Worm (Caenorhabditis elegans) whole organism, early embryonic: ENCODE results near the gene F13H10.1.

ENCODE experiments used
- B0310.2 ChIP-seq: sonication (generic microtip); optimal IDR thresholded peaks from 2 replicates; lab custom pipeline; 2016; ENCODE audit warnings: mild to moderate bottlenecking, missing genetic modification characterization, missing compliant biosample characterization
- F13C5.2 ChIP-seq: sonication (generic microtip); optimal IDR thresholded peaks from 2 replicates; lab custom pipeline; 2017; ENCODE audit warnings: mild to moderate bottlenecking, missing genetic modification characterization, inconsistent platforms, missing compliant biosample characterization
- aly-1 ChIP-seq: sonication (generic microtip); optimal IDR thresholded peaks from 2 replicates; lab custom pipeline; 2016; ENCODE audit warnings: missing genetic modification characterization, missing compliant biosample characterization
- ama-1 ChIP-seq: fragments of 150-350 bp; optimal IDR thresholded peaks from 2 replicates; lab custom pipeline; 2014
- ceh-13 ChIP-seq: fragments of 200-800 bp; sonication (Bioruptor generic); optimal IDR thresholded peaks from 2 replicates; lab custom pipeline; 2018; ENCODE audit warnings: mild to moderate bottlenecking, missing genetic modification characterization, missing compliant biosample characterization
- ceh-36 ChIP-seq: sonication (generic microtip); optimal IDR thresholded peaks from 2 replicates; lab custom pipeline; 2016; ENCODE audit warnings: missing genetic modification characterization, inconsistent platforms, missing compliant biosample characterization
- ets-7 ChIP-seq: sonication (generic microtip); optimal IDR thresholded peaks from 2 replicates; lab custom pipeline; 2016; ENCODE audit warnings: missing genotype, missing genetic modification characterization, missing compliant biosample characterization
- flt-1 ChIP-seq: fragments of 200-800 bp; sonication (Bioruptor generic); IDR thresholded peaks from 2 replicates; pipeline ENCODE4 v1.3.6; 2022; ENCODE audit warnings: missing genetic modification characterization, missing compliant biosample characterization
- hmbx-1 ChIP-seq: sonication (generic microtip); optimal IDR thresholded peaks from 2 replicates; lab custom pipeline; 2016; ENCODE audit warnings: mild to moderate bottlenecking, missing genetic modification characterization, missing compliant biosample characterization
- hmg-4 ChIP-seq: fragments of 200-800 bp; sonication (Bioruptor generic); optimal IDR thresholded peaks from 2 replicates; lab custom pipeline; 2018; ENCODE audit warnings: mild to moderate bottlenecking, missing genetic modification characterization, missing compliant biosample characterization
- hnd-1 ChIP-seq: sonication (generic microtip); optimal IDR thresholded peaks from 2 replicates; lab custom pipeline; 2016; ENCODE audit warnings: missing genetic modification characterization, missing compliant biosample characterization
- pes-1 ChIP-seq: fragments of 200-800 bp; sonication (Bioruptor generic); IDR thresholded peaks from 2 replicates; pipeline ENCODE4 v1.3.6; 2022; ENCODE audit warnings: missing genetic modification reagents, missing genetic modification characterization, missing compliant biosample characterization
- scrt-1 ChIP-seq: fragments of 200-800 bp; sonication (Bioruptor generic); IDR thresholded peaks from 2 replicates; pipeline ENCODE4 v1.3.6; 2022; ENCODE audit warnings: missing genetic modification characterization, missing compliant biosample characterization
- sea-1 ChIP-seq: fragments of 200-800 bp; sonication (Bioruptor generic); conservative IDR thresholded peaks from 2 replicates; pipeline ENCODE4 v1.3.6; 2022; ENCODE audit warnings: missing genetic modification characterization, missing compliant biosample characterization
- tbx-11 ChIP-seq: fragments of 200-800 bp; sonication (Bioruptor generic); IDR thresholded peaks from 2 replicates; pipeline ENCODE4 v1.3.6; 2022; ENCODE audit warnings: missing genetic modification characterization, missing compliant biosample characterization
- tbx-37 ChIP-seq: fragments of 200-800 bp; sonication (Bioruptor generic); conservative IDR thresholded peaks from 2 replicates; pipeline ENCODE4 v1.3.6; 2022; ENCODE audit warnings: missing genetic modification reagents, missing genetic modification characterization, missing compliant biosample characterization
- tra-4 ChIP-seq: sonication (generic microtip); optimal IDR thresholded peaks from 2 replicates; lab custom pipeline; 2017; ENCODE audit warnings: missing genetic modification characterization, missing compliant biosample characterization

The F13H10.1 gene

ce11 chrIV:11029412-11029811 is 25.0 kb downstream of the F13H10.1 start, which contains the start of gene hrg-5:
Gene hrg-5, minus strand, starts transcription at chrIV:11029428.
- TF ChIP-seq sea-1 (GFP tag; lab: Robert Waterston, UW): no peak
- no peak for TF ChIP-seq aly-1
- TF ChIP-seq hmg-4 (GFP tag; lab: Kevin White, UChicago): no peak
- TF ChIP-seq ceh-13 (GFP tag; lab: Kevin White, UChicago): no peak
- TF ChIP-seq tbx-11 (GFP tag; lab: Robert Waterston, UW): no peak
- no peak for TF ChIP-seq F13C5.2 (tag; lab: Kevin White, UChicago)
- no peak for TF ChIP-seq flt-1
- no peak for TF ChIP-seq ama-1 (lab: Kevin White, UChicago)
- TF ChIP-seq hmbx-1 (tag; lab: Kevin White, UChicago): no peak
- TF ChIP-seq pes-1 (GFP tag; lab: Robert Waterston, UW): no peak
- TF ChIP-seq hnd-1 (tag; lab: Kevin White, UChicago): no peak
- TF ChIP-seq tbx-37 (GFP tag; lab: Robert Waterston, UW): no peak
- no peak for TF ChIP-seq B0310.2 (tag; lab: Kevin White, UChicago)
- no peak for TF ChIP-seq ceh-36 (tag; lab: Kevin White, UChicago)
- no peak for TF ChIP-seq tra-4
- TF ChIP-seq scrt-1 (GFP tag; lab: Robert Waterston, UW): no peak
- no peak for TF ChIP-seq ets-7 (tag; lab: Kevin White, UChicago)

- TF ChIP-seq tra-4 (no peak), ets-7 (tag; lab: Kevin White, UChicago) (no peak), ama-1 (lab: Kevin White, UChicago) (no peak), ceh-36 (tag; lab: Kevin White, UChicago) (no peak), tbx-11 (GFP tag; lab: Robert Waterston, UW) (no peak), hmg-4 (GFP tag; lab: Kevin White, UChicago) (no peak), B0310.2 (tag; lab: Kevin White, UChicago) (no peak), hnd-1 (tag; lab: Kevin White, UChicago) (no peak), sea-1 (GFP tag; lab: Robert Waterston, UW) (no peak), pes-1 (GFP tag; lab: Robert Waterston, UW) (no peak)
Observed at ce11 chrIV:11030117-11030516, 25.7 kb downstream of the F13H10.1 start.

DNA sequence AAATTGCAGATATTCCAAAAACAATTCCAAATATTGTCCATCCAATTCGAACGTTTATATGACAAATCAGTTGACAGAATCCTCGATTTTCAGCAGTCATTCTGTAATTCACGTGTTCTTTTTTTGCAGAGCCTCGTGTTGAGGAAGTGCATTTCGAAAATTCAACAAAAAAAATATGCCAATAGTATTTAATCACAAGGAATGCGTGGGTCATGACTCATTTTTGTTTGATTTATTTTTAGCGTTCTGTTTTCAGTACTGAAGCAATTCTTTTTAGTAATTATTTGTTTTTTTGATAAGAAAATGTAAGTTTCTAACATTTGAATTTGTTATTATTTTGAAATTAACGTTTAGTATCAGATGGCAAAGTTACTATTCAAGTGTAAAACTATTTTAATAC is 26.5 kb downstream of the F13H10.1 start, which contains the start of gene hrg-4:
TSS of gene hrg-4 (minus strand) at position 101 of the 400 bp plus-strand sequence.
- TF ChIP-seq aly-1 (no peak), hmbx-1 (tag; lab: Kevin White, UChicago) (no peak), sea-1 (GFP tag; lab: Robert Waterston, UW) (no peak), tbx-37 (GFP tag; lab: Robert Waterston, UW) (no peak), hmg-4 (GFP tag; lab: Kevin White, UChicago) (no peak), B0310.2 (tag; lab: Kevin White, UChicago) (no peak), hnd-1 (tag; lab: Kevin White, UChicago) (no peak), tbx-11 (GFP tag; lab: Robert Waterston, UW) (no peak), pes-1 (GFP tag; lab: Robert Waterston, UW) (no peak), ets-7 (tag; lab: Kevin White, UChicago) (no peak), flt-1 (no peak), ceh-13 (GFP tag; lab: Kevin White, UChicago) (no peak), ceh-36 (tag; lab: Kevin White, UChicago) (no peak), ama-1 (lab: Kevin White, UChicago) (no peak), tra-4 (no peak), F13C5.2 (tag; lab: Kevin White, UChicago) (no peak), scrt-1 (GFP tag; lab: Robert Waterston, UW) (no peak)

DNA sequence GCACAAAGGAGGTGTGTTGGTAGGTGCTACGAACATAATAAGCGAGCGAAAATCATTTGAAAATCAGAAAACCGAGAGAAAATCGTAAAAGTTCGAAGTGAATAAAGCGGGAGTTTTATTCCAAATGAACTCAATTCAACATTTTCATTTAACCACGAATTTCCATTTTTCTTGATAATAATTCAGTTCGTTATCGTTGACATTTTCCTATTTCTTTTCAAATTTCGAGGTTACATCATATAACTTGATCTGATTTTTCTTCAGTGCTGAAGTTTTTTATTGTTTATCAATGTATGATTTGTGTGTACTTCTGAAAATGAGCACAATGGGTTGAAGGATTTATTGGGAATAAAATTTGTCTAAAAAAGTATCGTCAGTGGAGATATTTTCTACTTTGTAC is 27.3 kb downstream of the F13H10.1 start:
- TF ChIP-seq ceh-13 (GFP tag; lab: Kevin White, UChicago) (no peak), F13C5.2 (tag; lab: Kevin White, UChicago) (no peak)

- TF ChIP-seq aly-1 (no peak), flt-1 (no peak), sea-1 (GFP tag; lab: Robert Waterston, UW) (no peak), tra-4 (no peak), tbx-37 (GFP tag; lab: Robert Waterston, UW) (no peak), F13C5.2 (tag; lab: Kevin White, UChicago) (no peak), scrt-1 (GFP tag; lab: Robert Waterston, UW) (no peak), ceh-13 (GFP tag; lab: Kevin White, UChicago) (no peak), B0310.2 (tag; lab: Kevin White, UChicago) (no peak), ceh-36 (tag; lab: Kevin White, UChicago) (no peak), pes-1 (GFP tag; lab: Robert Waterston, UW) (no peak), ama-1 (lab: Kevin White, UChicago) (no peak), hmg-4 (GFP tag; lab: Kevin White, UChicago) (no peak)
Observed at ce11 chrIV:11032288-11032687, 27.9 kb downstream of the F13H10.1 start, which contains the start of gene hrg-6. Gene hrg-6, plus strand, starts transcription at chrIV:11032588.

DNA sequence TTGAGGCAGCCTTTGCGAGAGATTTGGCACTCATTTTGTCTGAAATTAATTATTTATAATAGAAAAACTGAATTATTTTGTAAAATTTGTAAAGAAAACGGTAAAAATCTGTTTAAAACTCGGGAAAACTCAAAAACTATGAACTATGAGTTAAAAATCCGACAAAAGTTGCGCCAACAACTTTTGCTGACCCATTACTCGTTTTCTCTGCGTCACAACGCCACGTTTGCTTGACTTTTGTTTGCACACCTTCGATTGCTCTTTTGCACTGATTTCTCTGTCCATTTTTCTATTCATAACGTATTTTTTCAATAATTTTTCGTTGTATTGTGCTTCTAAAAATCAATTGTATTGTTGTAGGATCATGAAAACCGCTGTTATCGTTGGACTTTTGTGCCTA is 31.8 kb downstream of the F13H10.1 start, which contains the start of gene fkb-1:
TSS of gene fkb-1 (plus strand) at position 361 of the 400 bp plus-strand sequence.
- TF ChIP-seq scrt-1 (GFP tag; lab: Robert Waterston, UW) (no peak), F13C5.2 (tag; lab: Kevin White, UChicago) (peak; percentile 8)

- TF ChIP-seq pes-1 (GFP tag; lab: Robert Waterston, UW) (no peak), ets-7 (tag; lab: Kevin White, UChicago) (no peak), ama-1 (lab: Kevin White, UChicago) (no peak), tbx-37 (GFP tag; lab: Robert Waterston, UW) (no peak), sea-1 (GFP tag; lab: Robert Waterston, UW) (no peak), F13C5.2 (tag; lab: Kevin White, UChicago) (no peak)
Observed at ce11 chrIV:11037118-11037719, 32.8 kb downstream of the F13H10.1 start.
